Fruit fly (Drosophila melanogaster): ENCODE results near the gene Neos.
A peak's percentile ranks its signal among the peaks of the same experiment; 100 is the strongest.

The Neos gene

dm6 chr3L:7243775-7244438, 2.5 kb downstream of the Neos start, which contains the start of the genes mRpL50 and mei-P22:
TSS of gene mRpL50 (minus strand) at chr3L:7243933.
TSS of gene mei-P22 (plus strand) at chr3L:7244388.
- TF ChIP-seq bsh (GFP tag; optimal IDR thresholded peaks at IDR 0.05) (peak in 1 of 2 experiments; percentile 30), Dll (GFP tag; IDR thresholded peaks at IDR 0.05; ENCODE audit: partially characterized antibody) (no peak), CG12155 (GFP tag; optimal IDR thresholded peaks at IDR 0.05) (peak; percentile 9), MESR4 (GFP tag; optimal IDR thresholded peaks at IDR 0.05) (peak; percentile 61), CG5245 (GFP tag; optimal IDR thresholded peaks at IDR 0.05) (no peak), Hr51 (GFP tag; optimal IDR thresholded peaks at IDR 0.05) (peak in 1 of 2 experiments; percentile 19), CG7839 (tag; optimal IDR thresholded peaks at IDR 0.05) (peak; percentile 28), CG11504 (tag; optimal IDR thresholded peaks at IDR 0.05) (peak; percentile 23), E2f2 (GFP tag; IDR thresholded peaks at IDR 0.05) (peak; percentile 46), CG9817 (tag; optimal IDR thresholded peaks at IDR 0.05) (peak; percentile 27), NC2β (GFP tag; optimal IDR thresholded peaks at IDR 0.05) (peak; percentile 51), CG10267 (tag; optimal IDR thresholded peaks at IDR 0.05) (peak; percentile 46), her (GFP tag; optimal IDR thresholded peaks at IDR 0.05) (no peak), row (GFP tag; IDR thresholded peaks at IDR 0.05) (peak; percentile 68), nmo (GFP tag; optimal IDR thresholded peaks at IDR 0.05) (peak; percentile 35), ranshi (GFP tag; IDR thresholded peaks at IDR 0.05) (no peak), CG3847 (GFP tag; IDR thresholded peaks at IDR 0.05) (peak; percentile 51), Sox102F (GFP tag; optimal IDR thresholded peaks at IDR 0.05) (peak; percentile 31), CG11723 (GFP tag; optimal IDR thresholded peaks at IDR 0.05) (no peak), CG6689 (GFP tag; IDR thresholded peaks at IDR 0.05) (no peak), trem (tag; optimal IDR thresholded peaks at IDR 0.05) (peak; percentile 40), CG1602 (GFP tag; optimal IDR thresholded peaks at IDR 0.05) (peak; percentile 5), eyg (GFP tag; optimal IDR thresholded peaks at IDR 0.05) (no peak), repo (GFP tag; optimal IDR thresholded peaks at IDR 0.05) (no peak), nom (GFP tag; optimal IDR thresholded peaks at IDR 0.05) (no peak), CG1647 (GFP tag; optimal IDR thresholded peaks at IDR 0.05) (peak; percentile 8), lbe (GFP tag; optimal IDR thresholded peaks at IDR 0.05) (peak; percentile 20), sug (tag; optimal IDR thresholded peaks at IDR 0.05) (peak; percentile 27), bab2 (GFP tag; optimal IDR thresholded peaks at IDR 0.05) (peak; percentile 25), Eip74EF (GFP tag; optimal IDR thresholded peaks at IDR 0.05) (no peak), CG10209 (GFP tag; optimal IDR thresholded peaks at IDR 0.05) (no peak), CG9437 (GFP tag; optimal IDR thresholded peaks at IDR 0.05) (peak; percentile 77), zfh2 (GFP tag; optimal IDR thresholded peaks at IDR 0.05) (peak; percentile 19), lilli (GFP tag; optimal IDR thresholded peaks at IDR 0.05) (peak; percentile 9), dpn (GFP tag; optimal IDR thresholded peaks at IDR 0.05) (peak; percentile 10 to 25), Mad (GFP tag; optimal IDR thresholded peaks at IDR 0.05) (peak; percentile 13), CG6791 (GFP tag; IDR thresholded peaks at IDR 0.05; ENCODE audit: partially characterized antibody) (0 out of 3 replicates have a peak, but pooled peaks have one; percentile 38), tll (GFP tag; optimal IDR thresholded peaks at IDR 0.05) (no peak), sens (GFP tag) (peak; percentile 84), MBD-R2 (GFP tag; IDR thresholded peaks at IDR 0.05) (peak; percentile 87), CG4617 (GFP tag; optimal IDR thresholded peaks at IDR 0.05; ENCODE audit: borderline replicate concordance) (peak; percentile 74), knrl (GFP tag; IDR thresholded peaks at IDR 0.05; ENCODE audit: partially characterized antibody) (peak; percentile 16; the same call in 1 of the 3 replicates), CG15514 (GFP tag; optimal IDR thresholded peaks at IDR 0.05) (peak; percentile 50), az2 (GFP tag; optimal IDR thresholded peaks at IDR 0.05) (peak; percentile 17), unc-4 (GFP tag; IDR thresholded peaks at IDR 0.05; ENCODE audit: partially characterized antibody) (no peak), CHES-1-like (GFP tag; optimal IDR thresholded peaks at IDR 0.05) (peak; percentile 29), NfI (GFP tag; optimal IDR thresholded peaks at IDR 0.05) (peak; percentile 28), CG14710 (tag; optimal IDR thresholded peaks at IDR 0.05) (peak; percentile 49)

All from whole organism, embryonic.